Fruit fly (Drosophila melanogaster) whole organism, wandering third instar larva: ENCODE data around the gene Tmtc1.

Experiments used
- CG32264 ChIP-seq: fragments of 200-800 bp; sonication (Bioruptor generic); optimal IDR thresholded peaks from 2 replicates; lab custom pipeline; 2016; ENCODE audit warnings: missing biosample characterization, missing genetic modification characterization
- CG9705 ChIP-seq: fragments of 200-800 bp; sonication (Bioruptor generic); optimal IDR thresholded peaks from 2 replicates; lab custom pipeline; 2018; ENCODE audit warnings: missing biosample characterization, mild to moderate bottlenecking, missing genetic modification characterization
- CrebA ChIP-seq: fragments of 200-800 bp; sonication (Bioruptor generic); optimal IDR thresholded peaks from 2 replicates; lab custom pipeline; 2016; ENCODE audit warnings: missing biosample characterization, mild to moderate bottlenecking, missing genetic modification characterization, borderline replicate concordance
- Dif ChIP-seq: fragments of 200-275, 200-300 bp; sonication (Bioruptor generic); optimal IDR thresholded peaks from 2 replicates; lab custom pipeline; 2018; ENCODE audit warnings: missing biosample characterization, missing genetic modification characterization; ENCODE audit not compliant: partially characterized antibody
- GATAd ChIP-seq: sonication (Bioruptor generic); optimal IDR thresholded peaks from 2 replicates; lab custom pipeline; 2016; ENCODE audit warnings: missing biosample characterization, missing genetic modification characterization
- HLH106 ChIP-seq: fragments of 200-800 bp; optimal IDR thresholded peaks from 3 replicates; lab custom pipeline; 2019; ENCODE audit warnings: missing biosample characterization, mild to moderate bottlenecking, missing genetic modification characterization, moderate library complexity
- Hnf4 ChIP-seq: fragments of 200-800 bp; sonication (Bioruptor generic); optimal IDR thresholded peaks from 2 replicates; lab custom pipeline; 2016; ENCODE audit warnings: missing biosample characterization, mild to moderate bottlenecking, missing genetic modification characterization
- Hr78 ChIP-seq: fragments of >200 bp; optimal IDR thresholded peaks from 2 replicates; lab custom pipeline; 2017; ENCODE audit warnings: missing biosample characterization, missing genetic modification characterization
- Hr83 ChIP-seq: fragments of 200-300 bp; sonication (Bioruptor generic); optimal IDR thresholded peaks from 2 replicates; lab custom pipeline; 2016; ENCODE audit warnings: missing biosample characterization, mild to moderate bottlenecking, missing genetic modification characterization, moderate library complexity; ENCODE audit not compliant: poor library complexity, severe bottlenecking
- Jra ChIP-seq: sonication (Bioruptor generic); optimal IDR thresholded peaks from 2 replicates; lab custom pipeline; 2016; ENCODE audit warnings: missing biosample characterization, missing genetic modification characterization
- Mio ChIP-seq: sonication (Bioruptor generic); optimal IDR thresholded peaks from 2 replicates; lab custom pipeline; 2016; ENCODE audit warnings: missing biosample characterization, missing genetic modification characterization
- Myc ChIP-seq: fragments of >200 bp; optimal IDR thresholded peaks from 2 replicates; lab custom pipeline; 2017
- N ChIP-seq: fragments of >200 bp; optimal IDR thresholded peaks from 2 replicates; lab custom pipeline; 2018; ENCODE audit warnings: missing biosample characterization, missing external identifiers, missing genetic modification characterization
- OdsH ChIP-seq: fragments of 200-800 bp; sonication (Bioruptor generic); optimal IDR thresholded peaks from 2 replicates; lab custom pipeline; 2016; ENCODE audit warnings: missing biosample characterization, mild to moderate bottlenecking, missing genetic modification characterization
- Rel ChIP-seq, 2 experiments: fragments of 200-800 bp; sonication (Bioruptor generic) in 1 of 2; optimal IDR thresholded peaks; 2 replicates in 1 of 2; 3 replicates in 1 of 2; lab custom pipeline; 2016 to 2019; ENCODE audit warnings: mild to moderate bottlenecking in 2 of 2, missing biosample characterization in 2 of 2, missing genetic modification characterization in 2 of 2, moderate library complexity in 1 of 2
- Sp1 ChIP-seq: fragments of 200-800 bp; sonication (Bioruptor generic); optimal IDR thresholded peaks from 3 replicates; lab custom pipeline; 2019; ENCODE audit warnings: missing biosample characterization, mild to moderate bottlenecking, missing genetic modification characterization, moderate library complexity
- Vsx2 ChIP-seq: fragments of 200-300, 225-300 bp; sonication (Bioruptor generic); optimal IDR thresholded peaks from 2 replicates; lab custom pipeline; 2018; ENCODE audit warnings: missing biosample characterization, missing genetic modification characterization; ENCODE audit not compliant: partially characterized antibody
- brk ChIP-seq: fragments of 200-800 bp; sonication (Bioruptor generic); optimal IDR thresholded peaks from 2 replicates; lab custom pipeline; 2016; ENCODE audit warnings: missing biosample characterization, mild to moderate bottlenecking, missing genetic modification characterization
- dl ChIP-seq, 2 experiments: fragments of 175-275, 200-275 bp in 1 of 2; fragments of 200-275 bp in 1 of 2; sonication (Bioruptor generic); optimal IDR thresholded peaks; lab custom pipeline; 2018; ENCODE audit warnings: mild to moderate bottlenecking in 2 of 2, missing biosample characterization in 2 of 2, missing genetic modification characterization in 2 of 2, moderate library complexity in 2 of 2; ENCODE audit not compliant: partially characterized antibody in 2 of 2, insufficient read depth in 1 of 2
- dmrt93B ChIP-seq: fragments of 200-800 bp; sonication (Bioruptor generic); optimal IDR thresholded peaks from 2 replicates; lab custom pipeline; 2018; ENCODE audit warnings: missing biosample characterization, mild to moderate bottlenecking, missing genetic modification characterization
- dsf ChIP-seq: sonication (Bioruptor generic); optimal IDR thresholded peaks from 2 replicates; lab custom pipeline; 2016; ENCODE audit warnings: missing biosample characterization, missing genetic modification characterization, borderline replicate concordance
- fru ChIP-seq: fragments of 200-800 bp; sonication (Bioruptor generic); optimal IDR thresholded peaks from 3 replicates; lab custom pipeline; 2016; ENCODE audit warnings: missing biosample characterization, mild to moderate bottlenecking, missing genetic modification characterization
- jim ChIP-seq: fragments of 175-275, 200-325 bp; sonication (Bioruptor generic); optimal IDR thresholded peaks from 2 replicates; lab custom pipeline; 2016; ENCODE audit warnings: missing biosample characterization, mild to moderate bottlenecking, missing genetic modification characterization
- lola ChIP-seq: fragments of >200 bp; optimal IDR thresholded peaks from 2 replicates; lab custom pipeline; 2017; ENCODE audit warnings: missing biosample characterization, missing genetic modification characterization
- pan ChIP-seq: fragments of >200 bp; optimal IDR thresholded peaks from 2 replicates; lab custom pipeline; 2017
- psq ChIP-seq: fragments of 200-800 bp; sonication (Bioruptor generic); optimal IDR thresholded peaks from 3 replicates; lab custom pipeline; 2017; ENCODE audit warnings: missing biosample characterization, mild to moderate bottlenecking, missing genetic modification characterization, moderate library complexity
- rgr ChIP-seq: fragments of 200-800 bp; sonication (Bioruptor generic); optimal IDR thresholded peaks from 3 replicates; lab custom pipeline; 2016; ENCODE audit warnings: missing biosample characterization, mild to moderate bottlenecking, missing genetic modification characterization
- sage ChIP-seq: fragments of 200-800 bp; sonication (Bioruptor generic); optimal IDR thresholded peaks from 2 replicates; lab custom pipeline; 2016; ENCODE audit warnings: missing biosample characterization, mild to moderate bottlenecking, missing genetic modification characterization
- sv ChIP-seq: fragments of 200-800 bp; sonication (Bioruptor generic); optimal IDR thresholded peaks from 3 replicates; lab custom pipeline; 2016; ENCODE audit warnings: missing biosample characterization, missing genetic modification characterization
- tai ChIP-seq: sonication (Bioruptor generic); optimal IDR thresholded peaks from 2 replicates; lab custom pipeline; 2016; ENCODE audit warnings: missing biosample characterization, missing genetic modification characterization
- woc ChIP-seq: sonication (Bioruptor generic); optimal IDR thresholded peaks from 2 replicates; lab custom pipeline; 2016; ENCODE audit warnings: missing biosample characterization, mild to moderate bottlenecking, missing genetic modification characterization

Tmtc1 gene

DNA sequence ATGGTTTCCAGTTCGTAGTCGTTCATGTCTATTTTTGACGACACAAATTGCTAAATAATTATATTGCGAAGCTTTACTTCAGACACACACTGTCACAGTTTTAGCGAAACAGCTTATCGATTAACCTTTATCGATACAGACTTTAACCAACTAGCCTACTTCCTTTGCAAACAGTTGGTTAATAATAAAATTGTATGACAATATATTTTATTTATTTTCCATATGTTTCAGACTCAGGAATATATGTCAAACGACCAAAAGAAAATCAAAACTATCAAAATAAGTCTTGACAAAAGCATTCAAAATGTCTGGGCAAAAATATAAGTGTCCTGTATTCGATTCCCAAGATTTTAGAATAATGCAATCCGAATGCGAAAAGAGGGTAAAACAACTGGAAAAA, 29.9 kb upstream of the Tmtc1 start, which contains the start of the genes CG9962 and CG43851:
Gene CG9962, minus strand, starts transcription at position 101 of the 400 bp plus-strand sequence.
Gene CG43851, plus strand, starts transcription at position 267 of the 400 bp plus-strand sequence.
- TF ChIP-seq dmrt93B (no peak), Myc (lab: Kevin White, UChicago) (no peak), Rel (GFP tag; optimal IDR thresholded peaks at IDR 0.05; lab: Kevin White, UChicago) (no peak), Rel (tag; optimal IDR thresholded peaks at IDR 0.05; lab: Kevin White, UChicago) (no peak), tai (GFP tag; lab: Kevin White, UChicago) (no peak), CrebA (GFP tag; lab: Kevin White, UChicago) (no peak), Hr78 (GFP tag; lab: Kevin White, UChicago) (no peak), rgr (GFP tag; lab: Kevin White, UChicago) (no peak), Hr83 (GFP tag; lab: Kevin White, UChicago) (no peak), dsf (GFP tag; lab: Kevin White, UChicago) (no peak), woc (GFP tag; lab: Kevin White, UChicago) (no peak), Jra (GFP tag; lab: Kevin White, UChicago) (no peak), pan (lab: Kevin White, UChicago) (no peak), GATAd (no peak)

- TF ChIP-seq lola (GFP tag; lab: Kevin White, UChicago) (no peak), Rel (GFP tag; optimal IDR thresholded peaks at IDR 0.05; lab: Kevin White, UChicago) (no peak), Rel (tag; optimal IDR thresholded peaks at IDR 0.05; lab: Kevin White, UChicago) (no peak), psq (GFP tag; lab: Kevin White, UChicago) (no peak), tai (GFP tag; lab: Kevin White, UChicago) (no peak), Vsx2 (GFP tag; lab: Kevin White, UChicago) (no peak), HLH106 (tag; lab: Kevin White, UChicago) (no peak), CG9705 (GFP tag; lab: Kevin White, UChicago) (no peak), Mio (GFP tag; lab: Kevin White, UChicago) (no peak), N (no peak), jim (GFP tag; lab: Kevin White, UChicago) (no peak), GATAd (no peak)
Observed at dm6 chr2L:2652314-2652713, 25.2 kb upstream of the Tmtc1 start, which contains the start of gene CG33125. Gene CG33125 (minus strand): TSS chr2L:2652414.

DNA sequence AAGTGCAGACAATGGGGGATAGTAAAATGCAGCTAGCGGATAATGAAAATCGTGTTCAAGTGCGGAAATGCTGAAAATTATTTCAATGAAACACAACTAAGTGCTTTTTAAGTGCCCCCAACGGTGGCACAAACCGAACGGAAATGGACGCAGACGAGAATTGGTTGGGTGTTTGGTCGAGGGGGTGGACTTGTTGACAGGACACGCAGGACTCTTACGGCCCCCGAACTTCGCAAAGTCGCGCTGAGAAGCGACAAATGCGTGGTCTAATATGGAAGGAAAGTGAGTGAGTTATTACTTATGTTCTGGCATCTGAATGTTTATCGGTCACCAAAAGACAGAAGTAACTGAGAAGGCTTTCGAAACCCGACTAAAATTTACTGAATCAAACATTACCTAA, 24.8 kb upstream of the Tmtc1 start, which contains the start of gene Prosbeta4R1:
Gene Prosbeta4R1, plus strand, starts transcription at position 301 of the 400 bp plus-strand sequence.
- TF ChIP-seq dmrt93B (no peak), Vsx2 (GFP tag; lab: Kevin White, UChicago) (no peak), dl (GFP tag; optimal IDR thresholded peaks at IDR 0.05; lab: Kevin White, UChicago; ENCODE audit: insufficient read depth in 1 of 2, partially characterized antibody in 2 of 2) (no peak), Hr83 (GFP tag; lab: Kevin White, UChicago) (no peak), tai (GFP tag; lab: Kevin White, UChicago) (no peak), Hnf4 (no peak), psq (GFP tag; lab: Kevin White, UChicago) (no peak), lola (GFP tag; lab: Kevin White, UChicago) (no peak), sage (GFP tag; lab: Kevin White, UChicago) (no peak), woc (GFP tag; lab: Kevin White, UChicago) (no peak), pan (lab: Kevin White, UChicago) (no peak), OdsH (GFP tag; lab: Kevin White, UChicago) (no peak), Dif (GFP tag; lab: Kevin White, UChicago) (no peak), Rel (GFP tag; optimal IDR thresholded peaks at IDR 0.05; lab: Kevin White, UChicago) (no peak), Rel (tag; optimal IDR thresholded peaks at IDR 0.05; lab: Kevin White, UChicago) (no peak), fru (GFP tag; lab: Kevin White, UChicago) (no peak), GATAd (no peak), CrebA (GFP tag; lab: Kevin White, UChicago) (no peak), brk (GFP tag; lab: Kevin White, UChicago) (no peak)
- TF ChIP-seq, all 38 proteins: peak for 0

dm6 chr2L:2653749-2654148, 23.8 kb upstream of the Tmtc1 start, which contains the start of gene Or23a:
Gene Or23a (plus strand): TSS chr2L:2654049.
- TF ChIP-seq N: no peak
- no peak for TF ChIP-seq sv (GFP tag; lab: Kevin White, UChicago)
- no peak for TF ChIP-seq Myc (lab: Kevin White, UChicago)
- no peak for TF ChIP-seq Hr78 (GFP tag; lab: Kevin White, UChicago)
- no peak for TF ChIP-seq Mio (GFP tag; lab: Kevin White, UChicago)
- TF ChIP-seq Sp1 (GFP tag; lab: Kevin White, UChicago): no peak
- no peak for TF ChIP-seq dl (GFP tag; optimal IDR thresholded peaks at IDR 0.05; lab: Kevin White, UChicago; ENCODE audit: insufficient read depth in 1 of 2, partially characterized antibody in 2 of 2)
- TF ChIP-seq Hr83 (GFP tag; lab: Kevin White, UChicago): no peak
- no peak for TF ChIP-seq CG32264 (GFP tag; lab: Kevin White, UChicago)
- no peak for TF ChIP-seq brk (GFP tag; lab: Kevin White, UChicago)
- TF ChIP-seq rgr (GFP tag; lab: Kevin White, UChicago): no peak
- TF ChIP-seq jim (GFP tag; lab: Kevin White, UChicago): no peak
